Fruit fly (Drosophila melanogaster): ENCODE results near the gene vls.

The vls gene

DNA sequence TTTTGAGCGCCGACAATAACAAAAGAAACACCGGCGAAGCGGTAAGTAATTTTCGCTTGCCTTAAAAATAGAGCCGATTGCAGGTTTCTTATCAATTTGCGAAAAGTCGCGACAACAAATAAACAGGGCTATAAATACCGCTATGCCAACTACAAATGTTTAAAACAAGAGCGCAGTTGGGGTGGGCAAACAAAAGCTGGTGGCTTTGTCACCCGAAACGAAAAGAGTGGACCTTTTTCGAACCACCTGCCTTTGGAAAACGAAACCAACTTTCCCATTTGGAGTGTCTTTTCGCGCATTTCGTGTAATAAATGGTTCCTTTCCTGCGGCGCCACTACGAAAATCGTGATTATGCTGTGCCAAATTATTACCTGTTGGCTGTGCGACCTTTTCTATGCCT, 32.7 kb upstream of the vls start (continued):
- TF ChIP-seq Ada2b (GFP tag; IDR thresholded peaks at IDR 0.05), result 0 out of 2 replicates have a peak, but pooled peaks have one; percentile 20
- no peak for TF ChIP-seq bab2 (GFP tag; optimal IDR thresholded peaks at IDR 0.05)
- TF ChIP-seq CG6272 (GFP tag; IDR thresholded peaks at IDR 0.05), result 0 out of 2 replicates have a peak, but pooled peaks have one; percentile 7
- no peak for TF ChIP-seq HLH3B (GFP tag; IDR thresholded peaks at IDR 0.05)
- TF ChIP-seq emc (GFP tag; optimal IDR thresholded peaks at IDR 0.05), result no peak
- TF ChIP-seq CG12391 (tag; optimal IDR thresholded peaks at IDR 0.05), result no peak
- no peak for TF ChIP-seq CG8388 (GFP tag; optimal IDR thresholded peaks at IDR 0.05)
- no peak for TF ChIP-seq HLH54F (GFP tag; optimal IDR thresholded peaks at IDR 0.05)
- no peak for TF ChIP-seq repo (GFP tag; optimal IDR thresholded peaks at IDR 0.05)
- no peak for TF ChIP-seq CG2129 (GFP tag; IDR thresholded peaks at IDR 0.05; ENCODE audit: partially characterized antibody)
- TF ChIP-seq tll (GFP tag; optimal IDR thresholded peaks at IDR 0.05), result no peak
- TF ChIP-seq ERR (GFP tag; optimal IDR thresholded peaks at IDR 0.05), result no peak
- TF ChIP-seq crol (GFP tag; IDR thresholded peaks at IDR 0.05), result no peak
- peak; percentile 37 for TF ChIP-seq CG1603 (tag; optimal IDR thresholded peaks at IDR 0.05)
- TF ChIP-seq wor (GFP tag; IDR thresholded peaks at IDR 0.05), result no peak
- TF ChIP-seq CG4854 (GFP tag; optimal IDR thresholded peaks at IDR 0.05), result no peak
- no peak for TF ChIP-seq chif (GFP tag; optimal IDR thresholded peaks at IDR 0.05)
- TF ChIP-seq corto (GFP tag; optimal IDR thresholded peaks at IDR 0.05), result no peak
- TF ChIP-seq CrebB (tag; optimal IDR thresholded peaks at IDR 0.05), result no peak
- no peak for TF ChIP-seq Ets97D (GFP tag; optimal IDR thresholded peaks at IDR 0.05)
- no peak for TF ChIP-seq stc (GFP tag; IDR thresholded peaks at IDR 0.05)
- TF ChIP-seq ab (GFP tag; optimal IDR thresholded peaks at IDR 0.05), result no peak
- no peak for TF ChIP-seq Usf (GFP tag; optimal IDR thresholded peaks at IDR 0.05)
- peak; percentile 34 for TF ChIP-seq zen (tag; optimal IDR thresholded peaks at IDR 0.05)
- no peak for TF ChIP-seq CG13894 (tag; optimal IDR thresholded peaks at IDR 0.05)
- TF ChIP-seq E2f1 (GFP tag; IDR thresholded peaks at IDR 0.05), result no peak
- TF ChIP-seq Hr51 (GFP tag; optimal IDR thresholded peaks at IDR 0.05), result no peak
- TF ChIP-seq CG15514 (GFP tag; optimal IDR thresholded peaks at IDR 0.05), result peak; percentile 2
- TF ChIP-seq CG31388 (GFP tag; optimal IDR thresholded peaks at IDR 0.05), result no peak
- no peak for TF ChIP-seq CG6683 (GFP tag; optimal IDR thresholded peaks at IDR 0.05)
- no peak for TF ChIP-seq Hand (GFP tag; optimal IDR thresholded peaks at IDR 0.05)
- no peak for TF ChIP-seq rib (GFP tag; IDR thresholded peaks at IDR 0.05)
- no peak for TF ChIP-seq CG15073 (GFP tag; optimal IDR thresholded peaks at IDR 0.05)
- no peak for TF ChIP-seq salm (tag; optimal IDR thresholded peaks at IDR 0.05)
- TF ChIP-seq ssp (GFP tag; IDR thresholded peaks at IDR 0.05), result no peak
- TF ChIP-seq CG13123 (GFP tag; optimal IDR thresholded peaks at IDR 0.05), result no peak
- TF ChIP-seq CG15269 (tag; optimal IDR thresholded peaks at IDR 0.05), result peak; percentile 27
- no peak for TF ChIP-seq chm (GFP tag; IDR thresholded peaks at IDR 0.05)
- TF ChIP-seq B-H2 (GFP tag; optimal IDR thresholded peaks at IDR 0.05), result no peak
- TF ChIP-seq Drgx (GFP tag; IDR thresholded peaks at IDR 0.05), result no peak
- TF ChIP-seq CG9215 (GFP tag; IDR thresholded peaks at IDR 0.05), result no peak
- no peak for TF ChIP-seq CG4424 (GFP tag; optimal IDR thresholded peaks at IDR 0.05)
- peak; percentile 68 for TF ChIP-seq E2f2 (GFP tag; IDR thresholded peaks at IDR 0.05)
- TF ChIP-seq C15 (GFP tag; IDR thresholded peaks at IDR 0.05), result no peak
- TF ChIP-seq Eip74EF (GFP tag; optimal IDR thresholded peaks at IDR 0.05), result no peak
- TF ChIP-seq MESR4 (GFP tag; optimal IDR thresholded peaks at IDR 0.05), result no peak
- TF ChIP-seq CG2199 (GFP tag; IDR thresholded peaks at IDR 0.05), result peak; percentile 63; the same call in 1 of the 3 replicates
- no peak for TF ChIP-seq Sry-δ (GFP tag; optimal IDR thresholded peaks at IDR 0.05)
- no peak for TF ChIP-seq CG2875 (GFP tag; optimal IDR thresholded peaks at IDR 0.05)
- TF ChIP-seq CG7839 (tag; optimal IDR thresholded peaks at IDR 0.05), result no peak
- no peak for TF ChIP-seq CG10543 (GFP tag; optimal IDR thresholded peaks at IDR 0.05)

Measured in whole organism, embryonic.